Worm (Caenorhabditis elegans) whole organism, L4 larva: ENCODE results near the gene ZC13.1.

Experiments used
- Y5F2A.4 ChIP-seq: fragments of 200-800 bp; sonication (Bioruptor generic); optimal IDR thresholded peaks from 2 replicates; lab custom pipeline; 2018; ENCODE audit warnings: mild to moderate bottlenecking, missing genetic modification characterization, missing compliant biosample characterization
- ama-1 ChIP-seq: fragments of 150-350 bp; optimal IDR thresholded peaks from 2 replicates; lab custom pipeline; 2014; ENCODE audit warnings: inconsistent platforms, mixed read lengths
- daf-12 ChIP-seq: fragments of 150-350 bp; optimal IDR thresholded peaks from 2 replicates; lab custom pipeline; 2014; ENCODE audit warnings: missing biosample characterization, missing genetic modification reagents, missing genetic modification characterization
- hmg-1.1 ChIP-seq: fragments of 200-800 bp; sonication (Bioruptor generic); IDR thresholded peaks from 2 replicates; pipeline ENCODE4 v1.3.6; 2022; ENCODE audit warnings: missing genetic modification reagents, missing genetic modification characterization, missing compliant biosample characterization
- nhr-76 ChIP-seq: fragments of 150-350 bp; optimal IDR thresholded peaks from 2 replicates; lab custom pipeline; 2014; ENCODE audit warnings: missing biosample characterization, missing genetic modification characterization
- pha-4 ChIP-seq, 2 experiments: fragments of 150-350 bp in 1 of 2; fragments of 200-800 bp in 1 of 2; sonication (Bioruptor generic) in 1 of 2; IDR thresholded peaks in 1 of 2; optimal IDR thresholded peaks in 1 of 2; 2 replicates each; pipeline versions ENCODE4 v1.3.6 to Lab custom; 2014 to 2022; ENCODE audit warnings: missing genetic modification characterization in 2 of 2, missing genetic modification reagents in 2 of 2, missing biosample characterization in 1 of 2, missing compliant biosample characterization in 1 of 2
- pqm-1 ChIP-seq: sonication (generic microtip); optimal IDR thresholded peaks from 2 replicates; lab custom pipeline; 2017; ENCODE audit warnings: missing biosample characterization, missing genetic modification characterization
- skn-1 ChIP-seq: fragments of 150-350 bp; optimal IDR thresholded peaks from 2 replicates; lab custom pipeline; 2014; ENCODE audit warnings: missing biosample characterization, missing genetic modification characterization
- unc-130 ChIP-seq: sonication (generic microtip); optimal IDR thresholded peaks from 2 replicates; lab custom pipeline; 2016; ENCODE audit warnings: missing genetic modification reagents, missing genetic modification characterization, missing compliant biosample characterization
- ztf-7 ChIP-seq: fragments of 150-350 bp; optimal IDR thresholded peaks from 2 replicates; lab custom pipeline; 2014; ENCODE audit warnings: missing biosample characterization, missing genetic modification characterization

DNA sequence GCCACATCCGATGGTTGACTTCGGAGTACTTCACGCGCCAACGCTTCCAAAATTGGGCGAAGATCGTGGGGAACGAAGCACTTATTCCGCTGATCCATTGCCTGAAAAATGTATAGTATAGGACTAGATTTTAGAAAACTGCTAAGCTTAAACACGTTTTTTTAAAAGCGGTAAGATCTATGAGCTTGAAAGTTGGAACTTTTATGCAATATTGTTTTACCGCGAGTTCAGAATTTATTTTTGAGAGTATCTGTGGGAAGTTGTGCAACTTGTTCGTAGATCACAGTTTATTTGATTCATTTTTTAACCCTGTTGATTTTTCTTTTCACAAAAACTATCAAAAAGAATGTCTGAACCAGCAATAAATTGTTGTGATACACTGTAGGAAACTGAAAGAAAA lies 35.6 kb upstream of the ZC13.1 start, which contains the start of gene F39H12.3:
- TF ChIP-seq daf-12 (tag; lab: Kevin White, UChicago) (no peak), nhr-76 (tag; lab: Kevin White, UChicago) (no peak), unc-130 (no peak), pqm-1 (tag; lab: Kevin White, UChicago) (no peak), skn-1 (no peak), ztf-7 (tag; lab: Kevin White, UChicago) (no peak), pha-4 (GFP tag; IDR thresholded peaks at IDR 0.05; lab: Robert Waterston, UW) (no peak), pha-4 (tag; optimal IDR thresholded peaks at IDR 0.05; lab: Kevin White, UChicago) (no peak), ama-1 (lab: Kevin White, UChicago) (no peak), Y5F2A.4 (GFP tag; lab: Kevin White, UChicago) (no peak), hmg-1.1 (GFP tag; lab: Robert Waterston, UW) (no peak)
